Fruit fly (Drosophila melanogaster) whole organism, embryonic: ENCODE measurements around the gene CG12539.

ENCODE experiments used
- Abd-B ChIP-seq: fragments of 200-800 bp; sonication (Bioruptor generic); optimal IDR thresholded peaks from 2 replicates; lab custom pipeline; 2018; ENCODE audit warnings: missing biosample characterization, mild to moderate bottlenecking, missing genetic modification characterization, moderate library complexity
- Ada2b ChIP-seq: fragments of 200-800 bp; sonication (Bioruptor generic); IDR thresholded peaks from 2 replicates; pipeline ENCODE4 v1.3.6; 2022; ENCODE audit warnings: missing biosample characterization, missing genetic modification characterization
- Adf1 ChIP-seq: fragments of 200-800 bp; sonication (Bioruptor generic); IDR thresholded peaks from 2 replicates; pipeline ENCODE4 v1.3.6; 2022; ENCODE audit warnings: missing biosample characterization, missing genetic modification characterization
- Awh ChIP-seq: fragments of 200-800 bp; sonication (Bioruptor generic); IDR thresholded peaks from 2 replicates; pipeline ENCODE4, ENCODE4 v1.3.6; 2022; ENCODE audit warnings: missing biosample characterization, missing genetic modification characterization
- Bdp1 ChIP-seq: fragments of 200-800 bp; sonication (Bioruptor generic); optimal IDR thresholded peaks from 3 replicates; lab custom pipeline; 2016; ENCODE audit warnings: missing biosample characterization, missing genetic modification characterization
- Bgb ChIP-seq: fragments of 200-800 bp; sonication (Bioruptor generic); IDR thresholded peaks from 2 replicates; pipeline ENCODE4 v1.3.6; 2022; ENCODE audit warnings: missing biosample characterization, missing genetic modification characterization; ENCODE audit not compliant: partially characterized antibody
- Blimp-1 ChIP-seq: fragments of 200-800 bp; sonication (Bioruptor generic); optimal IDR thresholded peaks from 3 replicates; lab custom pipeline; 2018; ENCODE audit warnings: missing biosample characterization, missing genetic modification characterization, mild to moderate bottlenecking, moderate library complexity, missing genetic modification reagents
- BtbVII ChIP-seq: fragments of 200-800 bp; sonication (Bioruptor generic); optimal IDR thresholded peaks from 3 replicates; lab custom pipeline; 2017; ENCODE audit warnings: missing biosample characterization, mild to moderate bottlenecking, missing genetic modification characterization
- CG10209 ChIP-seq: fragments of 200-800 bp; sonication (Bioruptor generic); optimal IDR thresholded peaks from 3 replicates; lab custom pipeline; 2017; ENCODE audit warnings: missing biosample characterization, mild to moderate bottlenecking, missing genetic modification characterization, missing genetic modification reagents
- CG10543 ChIP-seq: fragments of 200-800 bp; sonication (Bioruptor generic); optimal IDR thresholded peaks from 3 replicates; lab custom pipeline; 2017; ENCODE audit warnings: missing biosample characterization, mild to moderate bottlenecking, missing genetic modification characterization, moderate library complexity
- CG15696 ChIP-seq: fragments of 200-800 bp; sonication (Bioruptor generic); optimal IDR thresholded peaks from 2 replicates; lab custom pipeline; 2019; ENCODE audit warnings: missing biosample characterization, mild to moderate bottlenecking, missing genetic modification characterization, moderate library complexity
- CG16813 ChIP-seq: fragments of 200-800 bp; sonication (Bioruptor generic); IDR thresholded peaks from 3 replicates; pipeline ENCODE4 v1.3.6; 2022; ENCODE audit warnings: missing biosample characterization, missing genetic modification characterization; ENCODE audit not compliant: partially characterized antibody
- CG16815 ChIP-seq: fragments of 200-800 bp; sonication (Bioruptor generic); optimal IDR thresholded peaks from 3 replicates; lab custom pipeline; 2017; ENCODE audit warnings: missing biosample characterization, mild to moderate bottlenecking, missing genetic modification characterization
- CG17359 ChIP-seq: fragments of 200-800 bp; sonication (Bioruptor generic); optimal IDR thresholded peaks from 3 replicates; lab custom pipeline; 2018; ENCODE audit warnings: missing biosample characterization, mild to moderate bottlenecking, missing genetic modification characterization, moderate library complexity
- CG17568 ChIP-seq: fragments of 200-800 bp; sonication (Bioruptor generic); optimal IDR thresholded peaks from 2 replicates; lab custom pipeline; 2018; ENCODE audit warnings: missing biosample characterization, mild to moderate bottlenecking, missing genetic modification characterization, moderate library complexity
- CG31441 ChIP-seq: fragments of 200-800 bp; sonication (Bioruptor generic); IDR thresholded peaks from 2 replicates; pipeline ENCODE4 v1.3.6; 2022; ENCODE audit warnings: missing biosample characterization, missing genetic modification characterization
- CG33213 ChIP-seq: fragments of 200-800 bp; sonication (Bioruptor generic); optimal IDR thresholded peaks from 3 replicates; lab custom pipeline; 2016; ENCODE audit warnings: missing biosample characterization, missing genetic modification characterization
- CG8478 ChIP-seq: fragments of >200 bp; optimal IDR thresholded peaks from 2 replicates; lab custom pipeline; 2018
- CG8765 ChIP-seq: fragments of 200-800 bp; sonication (Bioruptor generic); IDR thresholded peaks from 2 replicates; pipeline ENCODE4 v1.3.6; 2022; ENCODE audit warnings: missing biosample characterization, missing genetic modification characterization
- CkIIα-i1 ChIP-seq: fragments of 200-800 bp; sonication (Bioruptor generic); IDR thresholded peaks from 2 replicates; pipeline ENCODE4 v1.3.6; 2022; ENCODE audit warnings: missing biosample characterization, missing genetic modification characterization
- Dll ChIP-seq: fragments of 200-800 bp; sonication (Bioruptor generic); IDR thresholded peaks from 4 replicates; pipeline ENCODE4 v1.3.6; 2022; ENCODE audit warnings: missing biosample characterization, missing genetic modification characterization; ENCODE audit not compliant: partially characterized antibody
- Doc3 ChIP-seq: fragments of 200-800 bp; sonication (Bioruptor generic); IDR thresholded peaks from 3 replicates; pipeline ENCODE4 v1.3.6; 2022; ENCODE audit warnings: missing biosample characterization, missing genetic modification characterization; ENCODE audit not compliant: partially characterized antibody
- Elba2 ChIP-seq: fragments of 200-800 bp; sonication (Bioruptor generic); optimal IDR thresholded peaks from 3 replicates; lab custom pipeline; 2016; ENCODE audit warnings: missing biosample characterization, missing genetic modification characterization
- Fer1 ChIP-seq: fragments of 200-800 bp; sonication (Bioruptor generic); optimal IDR thresholded peaks from 2 replicates; lab custom pipeline; 2017; ENCODE audit warnings: missing biosample characterization, mild to moderate bottlenecking, missing genetic modification characterization
- Hr3 ChIP-seq: fragments of 200-800 bp; sonication (Bioruptor generic); optimal IDR thresholded peaks from 3 replicates; lab custom pipeline; 2016; ENCODE audit warnings: missing biosample characterization, missing genetic modification characterization
- Jarid2 ChIP-seq: fragments of 200-800 bp; sonication (Bioruptor generic); optimal IDR thresholded peaks from 3 replicates; lab custom pipeline; 2017; ENCODE audit warnings: mild to moderate bottlenecking, missing biosample characterization, missing genetic modification reagents, missing genetic modification characterization
- NFAT ChIP-seq: fragments of 200-800 bp; sonication (Bioruptor generic); IDR thresholded peaks from 2 replicates; pipeline ENCODE4 v1.3.6; 2022; ENCODE audit warnings: missing biosample characterization, missing genetic modification characterization
- Nf-YA ChIP-seq: fragments of 200-800 bp; sonication (Bioruptor generic); IDR thresholded peaks from 2 replicates; pipeline ENCODE4 v1.3.6; 2022; ENCODE audit warnings: missing biosample characterization, missing genetic modification characterization
- Ptx1 ChIP-seq: fragments of 200-800 bp; sonication (Bioruptor generic); IDR thresholded peaks from 2 replicates; pipeline ENCODE4 v1.3.6; 2022; ENCODE audit warnings: missing biosample characterization, missing genetic modification characterization
- Sry-β ChIP-seq: fragments of 200-800 bp; sonication (Bioruptor generic); optimal IDR thresholded peaks from 2 replicates; lab custom pipeline; 2018; ENCODE audit warnings: missing biosample characterization, mild to moderate bottlenecking, missing genetic modification characterization, moderate library complexity
- Vsx1 ChIP-seq: fragments of 200-800 bp; sonication (Bioruptor generic); optimal IDR thresholded peaks from 2 replicates; lab custom pipeline; 2017; ENCODE audit warnings: missing biosample characterization, mild to moderate bottlenecking, missing genetic modification characterization, missing genetic modification reagents
- ato ChIP-seq: fragments of 200-800 bp; sonication (Bioruptor generic); IDR thresholded peaks from 2 replicates; pipeline ENCODE4 v1.3.6; 2022; ENCODE audit warnings: missing biosample characterization, missing genetic modification characterization; ENCODE audit not compliant: partially characterized antibody
- az2 ChIP-seq: fragments of 200-800 bp; sonication (Bioruptor generic); optimal IDR thresholded peaks from 3 replicates; lab custom pipeline; 2016; ENCODE audit warnings: missing biosample characterization, missing genetic modification characterization
- corto ChIP-seq: fragments of 200-800 bp; sonication (Bioruptor generic); optimal IDR thresholded peaks from 2 replicates; lab custom pipeline; 2016; ENCODE audit warnings: missing biosample characterization, mild to moderate bottlenecking, missing genetic modification characterization, moderate library complexity
- ewg ChIP-seq: fragments of 200-800 bp; sonication (Bioruptor generic); optimal IDR thresholded peaks from 3 replicates; lab custom pipeline; 2017; ENCODE audit warnings: mild to moderate bottlenecking, missing biosample characterization, missing genetic modification reagents, missing genetic modification characterization
- fd102C ChIP-seq: fragments of 200-800 bp; sonication (Bioruptor generic); optimal IDR thresholded peaks from 2 replicates; lab custom pipeline; 2018; ENCODE audit warnings: missing biosample characterization, mild to moderate bottlenecking, missing genetic modification characterization, moderate library complexity
- fd3F ChIP-seq: fragments of 200-800 bp; sonication (Bioruptor generic); optimal IDR thresholded peaks from 2 replicates; lab custom pipeline; 2018; ENCODE audit warnings: missing biosample characterization, mild to moderate bottlenecking, missing genetic modification characterization, moderate library complexity
- ftz-f1 ChIP-seq: fragments of 200-800 bp; sonication (Bioruptor generic); optimal IDR thresholded peaks from 2 replicates; lab custom pipeline; 2016; ENCODE audit warnings: missing biosample characterization, missing genetic modification characterization
- gfzf ChIP-seq: fragments of 200-800 bp; sonication (Bioruptor generic); optimal IDR thresholded peaks from 2 replicates; lab custom pipeline; 2016; ENCODE audit warnings: missing biosample characterization, mild to moderate bottlenecking, missing genetic modification characterization, moderate library complexity
- gro ChIP-seq: fragments of 200-800 bp; sonication (Bioruptor generic); optimal IDR thresholded peaks from 2 replicates; lab custom pipeline; 2016; ENCODE audit warnings: missing biosample characterization, missing genetic modification characterization
- h ChIP-seq: fragments of >200 bp; optimal IDR thresholded peaks from 2 replicates; lab custom pipeline; 2017
- jing ChIP-seq: fragments of 200-800 bp; sonication (Bioruptor generic); optimal IDR thresholded peaks from 2 replicates; lab custom pipeline; 2018; ENCODE audit warnings: missing biosample characterization, mild to moderate bottlenecking, missing genetic modification characterization
- maf-S ChIP-seq: fragments of 200-800 bp; sonication (Bioruptor generic); optimal IDR thresholded peaks from 2 replicates; lab custom pipeline; 2016; ENCODE audit warnings: missing biosample characterization, missing genetic modification characterization
- odd ChIP-seq: fragments of 200-800 bp; sonication (Bioruptor generic); optimal IDR thresholded peaks from 2 replicates; lab custom pipeline; 2017; ENCODE audit warnings: missing biosample characterization, mild to moderate bottlenecking, missing genetic modification characterization
- org-1 ChIP-seq: fragments of 200-800 bp; sonication (Bioruptor generic); optimal IDR thresholded peaks from 2 replicates; lab custom pipeline; 2017; ENCODE audit warnings: missing biosample characterization, missing genetic modification characterization
- phol ChIP-seq: fragments of 200-800 bp; sonication (Bioruptor generic); optimal IDR thresholded peaks from 3 replicates; lab custom pipeline; 2018; ENCODE audit warnings: missing biosample characterization, mild to moderate bottlenecking, missing genetic modification characterization, moderate library complexity
- ranshi ChIP-seq: fragments of 200-800 bp; sonication (Bioruptor generic); IDR thresholded peaks from 2 replicates; pipeline ENCODE4 v1.3.6; 2022; ENCODE audit warnings: missing biosample characterization, missing genetic modification characterization
- ro ChIP-seq: fragments of 200-800 bp; sonication (Bioruptor generic); IDR thresholded peaks from 2 replicates; pipeline ENCODE4 v1.3.6; 2022; ENCODE audit warnings: missing biosample characterization, missing genetic modification characterization
- schlank ChIP-seq: fragments of 200-800 bp; sonication (Bioruptor generic); optimal IDR thresholded peaks from 2 replicates; lab custom pipeline; 2018; ENCODE audit warnings: missing biosample characterization, mild to moderate bottlenecking, missing genetic modification characterization
- scrt ChIP-seq: fragments of 200-800 bp; sonication (Bioruptor generic); optimal IDR thresholded peaks from 2 replicates; lab custom pipeline; 2018; ENCODE audit warnings: missing biosample characterization, mild to moderate bottlenecking, missing genetic modification characterization, moderate library complexity
- sim ChIP-seq: fragments of 200-800 bp; sonication (Bioruptor generic); IDR thresholded peaks from 2 replicates; pipeline ENCODE4 v1.3.6; 2022; ENCODE audit warnings: missing biosample characterization, missing genetic modification characterization
- tup ChIP-seq: fragments of 200-800 bp; sonication (Bioruptor generic); optimal IDR thresholded peaks from 2 replicates; lab custom pipeline; 2016; ENCODE audit warnings: missing biosample characterization, mild to moderate bottlenecking, missing genetic modification characterization, moderate library complexity

CG12539 gene

DNA sequence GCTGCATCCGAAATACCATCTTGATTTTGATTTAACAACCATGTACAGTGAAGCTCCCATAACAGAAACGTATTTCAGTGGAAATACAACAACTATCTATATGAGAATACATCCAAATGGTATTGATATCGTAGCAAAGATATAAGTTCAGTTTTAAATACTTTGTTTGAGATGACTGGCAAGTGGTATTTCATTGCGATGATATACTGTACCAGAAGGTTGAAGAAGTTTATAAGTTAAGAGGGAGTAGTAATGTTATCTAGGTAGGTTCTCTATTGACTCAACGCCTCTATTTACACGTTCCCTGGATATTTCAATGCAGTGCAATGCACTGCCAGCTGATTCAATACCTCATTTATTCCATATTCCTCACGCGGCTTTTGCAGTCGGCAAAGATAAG is 38.9 kb downstream of the CG12539 start (continued):
- TF ChIP-seq CkIIα-i1: no peak
- no peak for TF ChIP-seq maf-S
- TF ChIP-seq CG8478 (lab: Kevin White, UChicago): no peak
- TF ChIP-seq sim (GFP tag; lab: Robert Waterston, UW): no peak
- TF ChIP-seq BtbVII: no peak
- TF ChIP-seq Ada2b: no peak
- TF ChIP-seq Fer1 (GFP tag; lab: Kevin White, UChicago): no peak
- TF ChIP-seq Awh (GFP tag; lab: Robert Waterston, UW): no peak
- TF ChIP-seq CG33213 (GFP tag; lab: Kevin White, UChicago): no peak
- no peak for TF ChIP-seq Hr3 (GFP tag; lab: Kevin White, UChicago)
- TF ChIP-seq CG17568: no peak
- TF ChIP-seq ato (GFP tag; lab: Robert Waterston, UW): no peak
- no peak for TF ChIP-seq ro (GFP tag; lab: Robert Waterston, UW)
- TF ChIP-seq gfzf (GFP tag; lab: Kevin White, UChicago): no peak
- TF ChIP-seq Dll (GFP tag; lab: Robert Waterston, UW): no peak
- no peak for TF ChIP-seq Bdp1 (GFP tag; lab: Kevin White, UChicago)
- TF ChIP-seq CG16813 (GFP tag; lab: Robert Waterston, UW): no peak
- TF ChIP-seq jing: no peak
- TF ChIP-seq Blimp-1: peak; percentile 49
- no peak for TF ChIP-seq ftz-f1 (GFP tag; lab: Kevin White, UChicago)
- TF ChIP-seq Abd-B (GFP tag; lab: Kevin White, UChicago): no peak
- no peak for TF ChIP-seq corto (GFP tag; lab: Kevin White, UChicago)
- TF ChIP-seq Elba2: no peak
- no peak for TF ChIP-seq schlank (tag; lab: Kevin White, UChicago)
- TF ChIP-seq CG8765: no peak
- peak; percentile 13 for TF ChIP-seq phol (tag; lab: Kevin White, UChicago)
- peak; percentile 26; the same call in 1 of the 2 replicates for TF ChIP-seq Ptx1 (GFP tag; lab: Robert Waterston, UW)
- TF ChIP-seq NFAT: no peak
- TF ChIP-seq CG17359 (tag; lab: Kevin White, UChicago): peak; percentile 18
- no peak for TF ChIP-seq org-1 (GFP tag; lab: Kevin White, UChicago)
- no peak for TF ChIP-seq h (lab: Kevin White, UChicago)
- no peak for TF ChIP-seq Bgb (GFP tag; lab: Robert Waterston, UW)
- 0 out of 2 replicates have a peak, but pooled peaks have one; percentile 21 for TF ChIP-seq CG31441 (GFP tag; lab: Robert Waterston, UW)
- no peak for TF ChIP-seq az2 (GFP tag; lab: Kevin White, UChicago)
- peak; percentile 10 for TF ChIP-seq ewg (GFP tag; lab: Kevin White, UChicago)
- no peak for TF ChIP-seq scrt (GFP tag; lab: Kevin White, UChicago)
- no peak for TF ChIP-seq odd (GFP tag; lab: Kevin White, UChicago)
- TF ChIP-seq Sry-β (GFP tag; lab: Kevin White, UChicago): no peak
- no peak for TF ChIP-seq ranshi (GFP tag; lab: Robert Waterston, UW)
- no peak for TF ChIP-seq fd3F (GFP tag; lab: Kevin White, UChicago)
- no peak for TF ChIP-seq CG15696 (tag; lab: Kevin White, UChicago)
- no peak for TF ChIP-seq Vsx1
- no peak for TF ChIP-seq CG16815 (GFP tag; lab: Kevin White, UChicago)
- no peak for TF ChIP-seq Nf-YA (GFP tag; lab: Robert Waterston, UW)
- TF ChIP-seq Doc3: no peak
- TF ChIP-seq fd102C (GFP tag; lab: Kevin White, UChicago): no peak
- no peak for TF ChIP-seq CG10543 (GFP tag; lab: Kevin White, UChicago)
- no peak for TF ChIP-seq gro
- TF ChIP-seq CG10209 (GFP tag; lab: Kevin White, UChicago): no peak
- no peak for TF ChIP-seq Jarid2 (GFP tag; lab: Kevin White, UChicago)
- no peak for TF ChIP-seq tup (GFP tag; lab: Kevin White, UChicago)
- no peak for TF ChIP-seq Adf1 (GFP tag; lab: Robert Waterston, UW)
